Worm (Caenorhabditis elegans) whole organism, L1 larva: Measurements from ENCODE around the gene F09E5.12.

Source experiments
- C16A3.4 ChIP-seq: fragments of 150-350 bp; optimal IDR thresholded peaks from 2 replicates; lab custom pipeline; 2014; ENCODE audit warnings: missing biosample characterization, missing genetic modification characterization
- aha-1 ChIP-seq: fragments of 150-350 bp; optimal IDR thresholded peaks from 2 replicates; lab custom pipeline; 2014; ENCODE audit warnings: missing biosample characterization, missing genetic modification characterization
- ama-1 ChIP-seq: fragments of 150-350 bp; optimal IDR thresholded peaks from 2 replicates; lab custom pipeline; 2014
- blmp-1 ChIP-seq: fragments of 150-350 bp; optimal IDR thresholded peaks from 2 replicates; lab custom pipeline; 2014; ENCODE audit warnings: missing biosample characterization, missing genetic modification characterization
- ceh-8 ChIP-seq: fragments of 200-800 bp; sonication (Bioruptor generic); optimal IDR thresholded peaks from 2 replicates; lab custom pipeline; 2018; ENCODE audit warnings: mild to moderate bottlenecking, missing genetic modification characterization, moderate library complexity, missing compliant biosample characterization
- ceh-82 ChIP-seq, 3 experiments: fragments of 150-350 bp in 1 of 3; sonication (generic microtip) in 2 of 3; optimal IDR thresholded peaks; 2 replicates each; lab custom pipeline; 2014 to 2017; ENCODE audit warnings: missing biosample characterization in 3 of 3, missing genetic modification characterization in 3 of 3
- dpl-1 ChIP-seq, 3 experiments: fragments of 150-350 bp in 2 of 3; sonication (generic microtip) in 1 of 3; optimal IDR thresholded peaks; 2 replicates each; lab custom pipeline; 2014 to 2017; ENCODE audit warnings: missing biosample characterization in 3 of 3, missing genetic modification characterization in 3 of 3, missing genetic modification reagents in 3 of 3
- efl-1 ChIP-seq, 4 experiments: fragments of 150-350 bp; optimal IDR thresholded peaks in 3 of 4; peaks in 1 of 4; 1 replicate in 1 of 4; 2 replicates in 3 of 4; lab custom pipeline; 2014; ENCODE audit warnings: missing biosample characterization in 2 of 4, missing genetic modification characterization in 2 of 4, missing genetic modification reagents in 2 of 4
- efl-3 ChIP-seq: fragments of 200-800 bp; sonication (Bioruptor generic); optimal IDR thresholded peaks from 2 replicates; lab custom pipeline; 2018; ENCODE audit warnings: mild to moderate bottlenecking, missing genetic modification characterization, missing compliant biosample characterization
- egl-27 ChIP-seq, 2 experiments: fragments of 150-350 bp in 1 of 2; sonication (generic microtip); optimal IDR thresholded peaks; 3 replicates each; lab custom pipeline; 2017 to 2018; ENCODE audit warnings: missing biosample characterization in 2 of 2, missing genetic modification characterization in 2 of 2, missing genetic modification reagents in 2 of 2
- elt-2 ChIP-seq: sonication (generic microtip); optimal IDR thresholded peaks from 2 replicates; lab custom pipeline; 2016; ENCODE audit warnings: missing genetic modification characterization, mild to moderate bottlenecking, inconsistent platforms, missing compliant biosample characterization, missing genetic modification reagents
- fkh-4 ChIP-seq: sonication (generic microtip); optimal IDR thresholded peaks from 2 replicates; lab custom pipeline; 2016; ENCODE audit warnings: missing compliant biosample characterization, missing genetic modification characterization, borderline replicate concordance
- fkh-8 ChIP-seq: sonication (generic microtip); optimal IDR thresholded peaks from 2 replicates; lab custom pipeline; 2016; ENCODE audit warnings: mild to moderate bottlenecking, missing genetic modification characterization, missing compliant biosample characterization
- grh-1 ChIP-seq: fragments of 200-800 bp; sonication (Bioruptor generic); IDR thresholded peaks from 2 replicates; pipeline ENCODE4 v1.3.6; 2022; ENCODE audit warnings: missing genetic modification reagents, missing genetic modification characterization, missing compliant biosample characterization
- hlh-17 ChIP-seq: fragments of 200-800 bp; sonication (Bioruptor generic); optimal IDR thresholded peaks from 2 replicates; lab custom pipeline; 2018; ENCODE audit warnings: missing genetic modification characterization, mild to moderate bottlenecking, missing compliant biosample characterization, moderate library complexity, borderline replicate concordance
- hlh-4 ChIP-seq: sonication (generic microtip); optimal IDR thresholded peaks from 2 replicates; lab custom pipeline; 2016; ENCODE audit warnings: mild to moderate bottlenecking, missing genetic modification characterization, missing compliant biosample characterization
- irx-1 ChIP-seq: sonication (generic microtip); optimal IDR thresholded peaks from 2 replicates; lab custom pipeline; 2016; ENCODE audit warnings: missing genetic modification characterization, missing compliant biosample characterization
- isw-1 ChIP-seq: fragments of 200-800 bp; sonication (Bioruptor generic); IDR thresholded peaks from 2 replicates; pipeline ENCODE4 v1.3.6; 2022; ENCODE audit warnings: missing genetic modification characterization, missing compliant biosample characterization
- jun-1 ChIP-seq: fragments of 150-350 bp; optimal IDR thresholded peaks from 2 replicates; lab custom pipeline; 2014; ENCODE audit warnings: missing biosample characterization, missing genetic modification reagents, missing genetic modification characterization
- lin-14 ChIP-seq: fragments of 200-800 bp; sonication (Bioruptor generic); optimal IDR thresholded peaks from 2 replicates; lab custom pipeline; 2018; ENCODE audit warnings: mild to moderate bottlenecking, missing genetic modification characterization, moderate library complexity, missing compliant biosample characterization
- lin-15B ChIP-seq: fragments of 150-350 bp; sonication (generic microtip); optimal IDR thresholded peaks from 3 replicates; lab custom pipeline; 2014; ENCODE audit warnings: missing biosample characterization, missing genetic modification characterization
- lin-35 ChIP-seq, 2 experiments: fragments of 150-350 bp; optimal IDR thresholded peaks; 2 replicates each; lab custom pipeline; 2014; ENCODE audit warnings: missing biosample characterization in 2 of 2, missing genetic modification characterization in 2 of 2, missing genetic modification reagents in 2 of 2
- lsy-2 ChIP-seq, 2 experiments: fragments of 150-350 bp; optimal IDR thresholded peaks; 2 replicates each; lab custom pipeline; 2014; ENCODE audit warnings: missing biosample characterization in 2 of 2, missing genetic modification characterization in 2 of 2
- mab-9 ChIP-seq: fragments of 200-800 bp; sonication (Bioruptor generic); IDR thresholded peaks from 2 replicates; pipeline ENCODE4 v1.3.6; 2022; ENCODE audit warnings: missing genetic modification reagents, missing genetic modification characterization, missing compliant biosample characterization
- mdl-1 ChIP-seq, 2 experiments: fragments of 150-350 bp; optimal IDR thresholded peaks; 2 replicates each; lab custom pipeline; 2014 to 2017; ENCODE audit warnings: missing biosample characterization in 2 of 2, missing genetic modification characterization in 2 of 2, inconsistent platforms in 1 of 2
- mef-2 ChIP-seq: fragments of 150-350 bp; optimal IDR thresholded peaks from 2 replicates; lab custom pipeline; 2014; ENCODE audit warnings: missing biosample characterization, missing genetic modification characterization
- mep-1 ChIP-seq: fragments of 150-350 bp; optimal IDR thresholded peaks from 2 replicates; lab custom pipeline; 2014; ENCODE audit warnings: missing biosample characterization, missing genetic modification characterization
- nhr-19 ChIP-seq: fragments of 200-800 bp; sonication (Bioruptor generic); conservative IDR thresholded peaks from 2 replicates; pipeline ENCODE4 v1.3.6; 2022; ENCODE audit warnings: missing genetic modification characterization, missing compliant biosample characterization
- nhr-237 ChIP-seq: fragments of 150-350 bp; optimal IDR thresholded peaks from 2 replicates; lab custom pipeline; 2014; ENCODE audit warnings: missing biosample characterization, missing genetic modification characterization
- nhr-47 ChIP-seq: sonication (generic microtip); optimal IDR thresholded peaks from 2 replicates; lab custom pipeline; 2016; ENCODE audit warnings: mild to moderate bottlenecking, missing genetic modification characterization, moderate library complexity, missing compliant biosample characterization
- nhr-76 ChIP-seq: sonication (generic microtip); optimal IDR thresholded peaks from 2 replicates; lab custom pipeline; 2017; ENCODE audit warnings: missing biosample characterization, missing genetic modification characterization
- nhr-77 ChIP-seq: fragments of 150-350 bp; optimal IDR thresholded peaks from 2 replicates; lab custom pipeline; 2014; ENCODE audit warnings: missing biosample characterization, missing genetic modification characterization
- nhr-84 ChIP-seq: sonication (generic microtip); optimal IDR thresholded peaks from 2 replicates; lab custom pipeline; 2017; ENCODE audit warnings: missing biosample characterization, missing genetic modification characterization
- nhr-85 ChIP-seq: sonication (generic microtip); peaks from one replicate; lab custom pipeline; 2016; ENCODE audit warnings: missing genetic modification characterization, inconsistent platforms, missing compliant biosample characterization
- nhr-90 ChIP-seq: sonication (generic microtip); optimal IDR thresholded peaks from 2 replicates; lab custom pipeline; 2016; ENCODE audit warnings: mild to moderate bottlenecking, missing genetic modification characterization, missing compliant biosample characterization; ENCODE audit not compliant: poor library complexity
- rnt-1 ChIP-seq: sonication (generic microtip); optimal IDR thresholded peaks from 2 replicates; lab custom pipeline; 2016; ENCODE audit warnings: mild to moderate bottlenecking, missing genetic modification characterization, moderate library complexity, missing compliant biosample characterization
- skn-1 ChIP-seq: fragments of 150-350 bp; optimal IDR thresholded peaks from 2 replicates; lab custom pipeline; 2014; ENCODE audit warnings: missing biosample characterization, missing genetic modification characterization
- snu-23 ChIP-seq: sonication (generic microtip); optimal IDR thresholded peaks from 2 replicates; lab custom pipeline; 2016; ENCODE audit warnings: missing genetic modification characterization, missing compliant biosample characterization
- sup-37 ChIP-seq: fragments of 200-800 bp; sonication (Bioruptor generic); optimal IDR thresholded peaks from 2 replicates; lab custom pipeline; 2018; ENCODE audit warnings: mild to moderate bottlenecking, missing genetic modification characterization, missing compliant biosample characterization
- swsn-7 ChIP-seq: sonication (generic microtip); optimal IDR thresholded peaks from 2 replicates; lab custom pipeline; 2016; ENCODE audit warnings: missing genetic modification characterization, missing compliant biosample characterization
- tbx-2 ChIP-seq: sonication (generic microtip); optimal IDR thresholded peaks from 2 replicates; lab custom pipeline; 2016; ENCODE audit warnings: missing genetic modification characterization, missing compliant biosample characterization
- tlp-1 ChIP-seq: fragments of 150-350 bp; optimal IDR thresholded peaks from 2 replicates; lab custom pipeline; 2014; ENCODE audit warnings: missing biosample characterization, missing genetic modification characterization
- unc-30 ChIP-seq: sonication (generic microtip); optimal IDR thresholded peaks from 2 replicates; lab custom pipeline; 2017; ENCODE audit warnings: missing biosample characterization, missing genetic modification characterization
- unc-62 ChIP-seq: fragments of 150-350 bp; optimal IDR thresholded peaks from 2 replicates; lab custom pipeline; 2014; ENCODE audit warnings: missing biosample characterization, missing genetic modification reagents, missing genetic modification characterization
- unc-86 ChIP-seq: sonication (generic microtip); optimal IDR thresholded peaks from 2 replicates; lab custom pipeline; 2016; ENCODE audit warnings: missing genetic modification characterization, missing compliant biosample characterization
- xbp-1 ChIP-seq: sonication (generic microtip); optimal IDR thresholded peaks from 2 replicates; lab custom pipeline; 2016; ENCODE audit warnings: missing genetic modification characterization, missing compliant biosample characterization
- zip-4 ChIP-seq: fragments of 200-800 bp; sonication (Bioruptor generic); optimal IDR thresholded peaks from 2 replicates; lab custom pipeline; 2018; ENCODE audit warnings: mild to moderate bottlenecking, missing genetic modification characterization, moderate library complexity, missing compliant biosample characterization
- ztf-4 ChIP-seq: fragments of 150-350 bp; optimal IDR thresholded peaks from 2 replicates; lab custom pipeline; 2014; ENCODE audit warnings: missing biosample characterization, missing genetic modification characterization

F09E5.12 gene

ce11 chrII:5326891-5327290 is 43.6 kb downstream of the F09E5.12 start (continued):
- TF ChIP-seq irx-1 (tag; lab: Kevin White, UChicago): no peak
- TF ChIP-seq mef-2 (tag; lab: Kevin White, UChicago): no peak
- TF ChIP-seq hlh-17 (GFP tag; lab: Kevin White, UChicago): no peak
- no peak for TF ChIP-seq nhr-76 (tag; lab: Kevin White, UChicago)
- no peak for TF ChIP-seq isw-1 (GFP tag; lab: Robert Waterston, UW)
- TF ChIP-seq nhr-90 (tag; lab: Kevin White, UChicago): no peak
- no peak for TF ChIP-seq ceh-82 (tag; optimal IDR thresholded peaks at IDR 0.05; lab: Kevin White, UChicago)
- no peak for TF ChIP-seq ama-1 (lab: Kevin White, UChicago)
- TF ChIP-seq aha-1: no peak
- no peak for TF ChIP-seq egl-27 (tag; optimal IDR thresholded peaks at IDR 0.05; lab: Kevin White, UChicago)
- TF ChIP-seq fkh-4: no peak
- no peak for TF ChIP-seq tlp-1
- TF ChIP-seq nhr-84 (tag; lab: Kevin White, UChicago): no peak
- TF ChIP-seq tbx-2: no peak
- TF ChIP-seq jun-1 (tag; lab: Kevin White, UChicago): no peak
- no peak for TF ChIP-seq sup-37 (GFP tag; lab: Kevin White, UChicago)
- TF ChIP-seq efl-3: no peak
- TF ChIP-seq nhr-19 (GFP tag; lab: Robert Waterston, UW): no peak

DNA sequence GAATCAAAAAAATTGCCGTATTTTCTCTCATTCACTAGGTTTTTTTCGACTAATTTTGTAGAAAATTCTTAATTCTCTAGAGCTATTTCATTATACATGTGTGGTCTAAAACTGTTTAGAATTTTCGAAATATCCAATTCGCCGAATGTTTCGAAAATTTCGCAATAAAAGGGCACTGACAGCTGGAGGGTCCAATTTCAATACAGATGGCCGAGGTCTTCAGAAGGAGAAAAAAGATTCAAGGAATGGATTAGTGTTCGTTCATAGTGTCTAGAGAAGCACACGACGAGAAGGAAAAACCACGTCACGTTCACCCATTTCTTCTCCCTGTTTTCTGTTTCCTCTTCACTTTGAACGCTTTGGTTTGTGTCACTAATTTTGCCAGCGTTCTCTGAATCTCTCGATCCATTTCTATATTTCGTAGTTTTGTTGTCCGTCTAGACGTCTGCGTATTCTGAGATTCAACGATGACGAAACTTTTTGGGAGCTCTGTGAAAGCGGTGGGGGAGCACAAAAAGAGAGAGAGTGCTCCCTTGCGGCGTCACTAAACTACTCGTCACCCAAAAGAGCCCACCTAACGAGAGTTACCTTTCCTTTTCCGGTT is 44.4 kb downstream of the F09E5.12 start:
- TF ChIP-seq nhr-237 (tag; lab: Kevin White, UChicago) (peak; percentile 18), swsn-7 (peak; percentile 56), fkh-8 (tag; lab: Kevin White, UChicago) (peak; percentile 92), lin-35 (GFP tag; optimal IDR thresholded peaks at IDR 0.05; lab: Kevin White, UChicago) (peak in 1 of 2 experiments; percentile 53), unc-62 (no peak), ztf-4 (tag; lab: Kevin White, UChicago) (peak; percentile 24), blmp-1 (peak; percentile 29), nhr-47 (tag; lab: Kevin White, UChicago) (peak; percentile 65), C16A3.4 (peak; percentile 19), rnt-1 (tag; lab: Kevin White, UChicago) (peak; percentile 69), grh-1 (no peak), nhr-84 (tag; lab: Kevin White, UChicago) (no peak), unc-30 (no peak), efl-1 (optimal IDR thresholded peaks at IDR 0.05; lab: Kevin White, UChicago) (peak; percentile 69 to 81), efl-1 (GFP tag; optimal IDR thresholded peaks at IDR 0.05 in 1 of 2; lab: Kevin White, UChicago) (peak; percentile 27 to 93), unc-86 (tag; lab: Kevin White, UChicago) (peak; percentile 40), tlp-1 (no peak), hlh-4 (tag; lab: Kevin White, UChicago) (no peak), ceh-8 (GFP tag; lab: Kevin White, UChicago) (peak; percentile 50), skn-1 (tag; lab: Kevin White, UChicago) (peak; percentile 68), mep-1 (tag; lab: Kevin White, UChicago) (peak; percentile 62), xbp-1 (tag; lab: Kevin White, UChicago) (peak; percentile 63), lin-14 (GFP tag; lab: Kevin White, UChicago) (peak; percentile 95), elt-2 (no peak), lsy-2 (tag; optimal IDR thresholded peaks at IDR 0.05; lab: Kevin White, UChicago) (peak; percentile 31 to 78), jun-1 (tag; lab: Kevin White, UChicago) (peak; percentile 79), dpl-1 (GFP tag; optimal IDR thresholded peaks at IDR 0.05; lab: Kevin White, UChicago) (peak; percentile 18 to 28 (median 20)), egl-27 (tag; optimal IDR thresholded peaks at IDR 0.05; lab: Kevin White, UChicago) (peak; percentile 17 to 49), nhr-85 (tag; lab: Kevin White, UChicago) (peak; percentile 73), nhr-19 (GFP tag; lab: Robert Waterston, UW) (peak; percentile 14; the same call in 1 of the 2 replicates), tbx-2 (peak; percentile 52), snu-23 (GFP tag; lab: Kevin White, UChicago) (peak; percentile 54), irx-1 (tag; lab: Kevin White, UChicago) (peak; percentile 48), mdl-1 (tag; optimal IDR thresholded peaks at IDR 0.05; lab: Kevin White, UChicago) (peak in 1 of 2 experiments; percentile 67), mab-9 (GFP tag; lab: Robert Waterston, UW) (no peak), ceh-82 (tag; optimal IDR thresholded peaks at IDR 0.05; lab: Kevin White, UChicago) (peak in 2 of 3 experiments; percentile 34 to 57), lin-15B (no peak), nhr-77 (tag; lab: Kevin White, UChicago) (peak; percentile 64), nhr-76 (tag; lab: Kevin White, UChicago) (no peak), hlh-17 (GFP tag; lab: Kevin White, UChicago) (no peak), zip-4 (peak; percentile 38)
